Worm (Caenorhabditis elegans): ENCODE results near the gene C14B9.8.

C14B9.8 gene

DNA sequence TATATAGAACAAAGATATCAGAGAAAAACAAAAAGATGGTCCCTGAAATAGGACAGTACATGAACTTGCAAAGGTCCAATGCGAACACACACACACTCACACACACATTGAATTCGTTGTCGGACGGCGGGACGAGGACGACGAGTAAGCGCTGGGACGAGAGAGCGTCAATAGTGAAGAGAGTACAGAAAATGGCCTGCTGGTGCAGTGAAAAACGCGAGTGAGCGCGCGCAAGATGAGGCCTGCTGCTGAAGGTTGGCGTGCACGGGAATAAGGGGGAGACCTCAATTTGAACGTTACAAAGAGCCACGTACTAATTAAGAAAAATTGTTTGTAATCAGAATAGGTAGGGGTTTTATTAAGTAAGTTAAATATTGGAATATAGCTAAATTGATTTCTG, 17.5 kb downstream of the C14B9.8 start:
- TF ChIP-seq pha-4 (tag; optimal IDR thresholded peaks at IDR 0.05) (peak; percentile 38), nfya-1 (tag; optimal IDR thresholded peaks at IDR 0.05; ENCODE audit: insufficient read depth) (peak; percentile 55), nhr-28 (tag; optimal IDR thresholded peaks at IDR 0.05) (no peak), lin-39 (tag; optimal IDR thresholded peaks at IDR 0.05) (peak; percentile 76), hmg-11 (tag; optimal IDR thresholded peaks at IDR 0.05) (peak; percentile 87), nhr-237 (tag; optimal IDR thresholded peaks at IDR 0.05) (no peak), fkh-2 (tag; optimal IDR thresholded peaks at IDR 0.05) (no peak)

DNA sequence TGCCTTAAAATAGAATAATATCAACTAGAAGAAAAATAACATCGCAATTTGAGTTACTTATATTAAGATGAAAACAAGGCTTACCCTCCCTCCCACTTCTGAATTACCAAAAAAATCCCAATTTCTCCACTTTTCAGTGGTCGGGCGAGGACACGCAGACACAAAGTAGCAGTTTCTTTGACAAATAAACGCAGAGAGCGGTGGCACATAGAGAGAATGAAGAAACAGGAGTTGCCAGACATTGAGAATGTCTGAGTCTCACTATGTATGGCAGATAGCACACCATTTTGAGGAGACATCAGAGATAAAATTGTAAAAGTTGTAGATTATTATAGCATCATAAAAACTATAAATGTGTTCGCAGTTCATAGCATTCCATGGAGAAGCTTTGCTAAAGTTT, 19.2 kb downstream of the C14B9.8 start:
- TF ChIP-seq elt-2 (tag; optimal IDR thresholded peaks at IDR 0.05) (peak; percentile 52), pqm-1 (tag; optimal IDR thresholded peaks at IDR 0.05) (peak; percentile 49), nhr-25 (tag; optimal IDR thresholded peaks at IDR 0.05) (peak; percentile 64), fkh-2 (tag; optimal IDR thresholded peaks at IDR 0.05) (no peak), tbx-2 (tag; optimal IDR thresholded peaks at IDR 0.05) (no peak), lin-39 (tag; optimal IDR thresholded peaks at IDR 0.05) (peak; percentile 43), nhr-23 (tag; optimal IDR thresholded peaks at IDR 0.05) (peak; percentile 35), nfya-1 (tag; optimal IDR thresholded peaks at IDR 0.05; ENCODE audit: insufficient read depth) (peak; percentile 76), ceh-16 (tag; optimal IDR thresholded peaks at IDR 0.05) (no peak), ceh-9 (tag; optimal IDR thresholded peaks at IDR 0.05) (no peak), aly-2 (tag; optimal IDR thresholded peaks at IDR 0.05) (no peak), nhr-237 (tag; optimal IDR thresholded peaks at IDR 0.05) (no peak), jun-1 (tag; optimal IDR thresholded peaks at IDR 0.05) (peak; percentile 1), nhr-43 (tag; optimal IDR thresholded peaks at IDR 0.05; ENCODE audit: poor library complexity, severe bottlenecking) (no peak), ama-1 (optimal IDR thresholded peaks at IDR 0.05) (no peak), pha-4 (tag; optimal IDR thresholded peaks at IDR 0.05) (peak; percentile 84), skn-1 (tag; optimal IDR thresholded peaks at IDR 0.05) (peak; percentile 24), hmg-11 (tag; optimal IDR thresholded peaks at IDR 0.05) (peak; percentile 65), nhr-76 (tag; optimal IDR thresholded peaks at IDR 0.05) (no peak), ZK546.5 (tag; optimal IDR thresholded peaks at IDR 0.05) (no peak), R02D3.7 (tag; optimal IDR thresholded peaks at IDR 0.05) (no peak), nhr-67 (tag; optimal IDR thresholded peaks at IDR 0.05) (no peak), fos-1 (tag; optimal IDR thresholded peaks at IDR 0.05) (no peak), ceh-82 (tag; optimal IDR thresholded peaks at IDR 0.05) (no peak), ztf-11 (tag; optimal IDR thresholded peaks at IDR 0.05) (no peak), eor-1 (tag; optimal IDR thresholded peaks at IDR 0.05) (no peak), fkh-10 (GFP tag; optimal IDR thresholded peaks at IDR 0.05) (no peak), ceh-28 (tag; optimal IDR thresholded peaks at IDR 0.05) (peak; percentile 23), elt-3 (tag; optimal IDR thresholded peaks at IDR 0.05) (no peak), unc-39 (tag; optimal IDR thresholded peaks at IDR 0.05) (no peak), mdl-1 (tag; optimal IDR thresholded peaks at IDR 0.05) (peak; percentile 6), unc-62 (GFP tag; optimal IDR thresholded peaks at IDR 0.05) (no peak), sea-2 (GFP tag; optimal IDR thresholded peaks at IDR 0.05) (no peak), elt-1 (tag; optimal IDR thresholded peaks at IDR 0.05) (no peak), zag-1 (tag; optimal IDR thresholded peaks at IDR 0.05) (no peak), egl-27 (tag; optimal IDR thresholded peaks at IDR 0.05) (no peak), nhr-77 (tag; optimal IDR thresholded peaks at IDR 0.05) (peak; percentile 6), ztf-4 (tag; optimal IDR thresholded peaks at IDR 0.05) (no peak), nhr-12 (tag; optimal IDR thresholded peaks at IDR 0.05) (no peak), daf-12 (tag; optimal IDR thresholded peaks at IDR 0.05) (no peak), nhr-11 (tag; optimal IDR thresholded peaks at IDR 0.05) (no peak), lsy-12 (tag; optimal IDR thresholded peaks at IDR 0.05) (no peak), snpc-4 (tag; optimal IDR thresholded peaks at IDR 0.05) (no peak), mml-1 (tag; optimal IDR thresholded peaks at IDR 0.05) (no peak), egl-5 (tag; optimal IDR thresholded peaks at IDR 0.05) (peak; percentile 68), lin-15B (tag; optimal IDR thresholded peaks at IDR 0.05) (peak; percentile 20), nhr-28 (tag; optimal IDR thresholded peaks at IDR 0.05) (no peak)

Data from whole organism, L3 larva.